Fruit fly (Drosophila melanogaster) whole organism, embryonic: ENCODE results near the gene cyr.

Experiments
- Atf6 ChIP-seq: fragments of 200-800 bp; sonication (Bioruptor generic); IDR thresholded peaks from 2 replicates; pipeline ENCODE4 v1.3.6; 2022; ENCODE audit warnings: missing biosample characterization, missing genetic modification characterization
- Bdp1 ChIP-seq: fragments of 200-800 bp; sonication (Bioruptor generic); optimal IDR thresholded peaks from 3 replicates; lab custom pipeline; 2016; ENCODE audit warnings: missing biosample characterization, missing genetic modification characterization
- BtbVII ChIP-seq: fragments of 200-800 bp; sonication (Bioruptor generic); optimal IDR thresholded peaks from 3 replicates; lab custom pipeline; 2017; ENCODE audit warnings: missing biosample characterization, mild to moderate bottlenecking, missing genetic modification characterization
- CG10147 ChIP-seq: fragments of 200-800 bp; sonication (Bioruptor generic); optimal IDR thresholded peaks from 2 replicates; lab custom pipeline; 2019; ENCODE audit warnings: missing biosample characterization, mild to moderate bottlenecking, missing genetic modification characterization, moderate library complexity
- CG10654 ChIP-seq: fragments of 200-800 bp; sonication (Bioruptor generic); optimal IDR thresholded peaks from 2 replicates; lab custom pipeline; 2016; ENCODE audit warnings: missing biosample characterization, missing genetic modification characterization
- CG12236 ChIP-seq: fragments of 200-800 bp; sonication (Bioruptor generic); optimal IDR thresholded peaks from 2 replicates; lab custom pipeline; 2016; ENCODE audit warnings: missing biosample characterization, missing genetic modification characterization
- CG12942 ChIP-seq: fragments of 200-800 bp; sonication (Bioruptor generic); optimal IDR thresholded peaks from 3 replicates; lab custom pipeline; 2016; ENCODE audit warnings: missing biosample characterization, missing genetic modification characterization
- CG13894 ChIP-seq: fragments of 200-800 bp; sonication (Bioruptor generic); optimal IDR thresholded peaks from 3 replicates; lab custom pipeline; 2018; ENCODE audit warnings: missing biosample characterization, mild to moderate bottlenecking, missing genetic modification characterization, moderate library complexity
- CG15514 ChIP-seq: fragments of 200-800 bp; sonication (Bioruptor generic); optimal IDR thresholded peaks from 3 replicates; lab custom pipeline; 2017; ENCODE audit warnings: missing biosample characterization, missing genetic modification characterization, mild to moderate bottlenecking, moderate library complexity, missing genetic modification reagents
- CG1602 ChIP-seq: fragments of 200-800 bp; sonication (Bioruptor generic); optimal IDR thresholded peaks from 3 replicates; lab custom pipeline; 2016; ENCODE audit warnings: missing biosample characterization, missing genetic modification characterization
- CG17802 ChIP-seq: fragments of 200-800 bp; sonication (Bioruptor generic); optimal IDR thresholded peaks from 2 replicates; lab custom pipeline; 2018; ENCODE audit warnings: missing biosample characterization, mild to moderate bottlenecking, missing genetic modification characterization, moderate library complexity
- CG17912 ChIP-seq: fragments of 200-800 bp; sonication (Bioruptor generic); optimal IDR thresholded peaks from 2 replicates; lab custom pipeline; 2018; ENCODE audit warnings: missing biosample characterization, mild to moderate bottlenecking, missing genetic modification characterization
- CG1792 ChIP-seq: fragments of 200-800 bp; sonication (Bioruptor generic); optimal IDR thresholded peaks from 2 replicates; lab custom pipeline; 2016; ENCODE audit warnings: missing biosample characterization, missing genetic modification characterization
- CG18262 ChIP-seq: fragments of 200-800 bp; optimal IDR thresholded peaks from 3 replicates; lab custom pipeline; 2019; ENCODE audit warnings: missing biosample characterization, mild to moderate bottlenecking, missing genetic modification characterization, moderate library complexity
- CG1832 ChIP-seq: fragments of 200-800 bp; sonication (Bioruptor generic); optimal IDR thresholded peaks from 2 replicates; lab custom pipeline; 2017; ENCODE audit warnings: missing biosample characterization, mild to moderate bottlenecking, missing genetic modification characterization, inconsistent platforms
- CG5245 ChIP-seq: fragments of 200-800 bp; sonication (Bioruptor generic); optimal IDR thresholded peaks from 3 replicates; lab custom pipeline; 2016; ENCODE audit warnings: missing biosample characterization, missing genetic modification characterization
- CG6791 ChIP-seq: fragments of 200-800 bp; sonication (Bioruptor generic); IDR thresholded peaks from 3 replicates; pipeline ENCODE4 v1.3.6; 2022; ENCODE audit warnings: missing biosample characterization, missing genetic modification characterization; ENCODE audit not compliant: partially characterized antibody
- CG7786 ChIP-seq: fragments of 200-800 bp; sonication (Bioruptor generic); optimal IDR thresholded peaks from 2 replicates; lab custom pipeline; 2016; ENCODE audit warnings: missing biosample characterization, missing genetic modification characterization
- CG8359 ChIP-seq: fragments of 200-800 bp; sonication (Bioruptor generic); optimal IDR thresholded peaks from 2 replicates; lab custom pipeline; 2017; ENCODE audit warnings: missing biosample characterization, mild to moderate bottlenecking, missing genetic modification characterization, borderline replicate concordance
- CG8765 ChIP-seq: fragments of 200-800 bp; sonication (Bioruptor generic); IDR thresholded peaks from 2 replicates; pipeline ENCODE4 v1.3.6; 2022; ENCODE audit warnings: missing biosample characterization, missing genetic modification characterization
- CG8944 ChIP-seq: fragments of 200-800 bp; sonication (Bioruptor generic); optimal IDR thresholded peaks from 3 replicates; lab custom pipeline; 2016; ENCODE audit warnings: missing biosample characterization, missing genetic modification characterization
- CG9215 ChIP-seq: fragments of 200-800 bp; sonication (Bioruptor generic); IDR thresholded peaks from 2 replicates; pipeline ENCODE4 v1.3.6; 2022; ENCODE audit warnings: missing biosample characterization, missing genetic modification characterization
- CG9437 ChIP-seq: fragments of 200-800 bp; sonication (Bioruptor generic); optimal IDR thresholded peaks from 2 replicates; lab custom pipeline; 2018; ENCODE audit warnings: missing biosample characterization, mild to moderate bottlenecking, missing genetic modification characterization
- Chrac-16 ChIP-seq: fragments of 200-800 bp; sonication (Bioruptor generic); optimal IDR thresholded peaks from 3 replicates; lab custom pipeline; 2016; ENCODE audit warnings: missing biosample characterization, missing genetic modification characterization
- Drgx ChIP-seq: fragments of 200-800 bp; sonication (Bioruptor generic); IDR thresholded peaks from 2 replicates; pipeline ENCODE4 v1.3.6; 2022; ENCODE audit warnings: missing biosample characterization, missing genetic modification characterization
- E2f2 ChIP-seq: fragments of 200-800 bp; sonication (Bioruptor generic); IDR thresholded peaks from 2 replicates; pipeline ENCODE4 v1.3.6; 2022; ENCODE audit warnings: missing biosample characterization, missing genetic modification characterization
- ERR ChIP-seq: fragments of 200-800 bp; sonication (Bioruptor generic); optimal IDR thresholded peaks from 2 replicates; lab custom pipeline; 2016; ENCODE audit warnings: missing biosample characterization, missing genetic modification characterization
- Gug ChIP-seq: fragments of 200-800 bp; sonication (Bioruptor generic); IDR thresholded peaks from 4 replicates; pipeline ENCODE4 v1.3.6; 2022; ENCODE audit warnings: missing biosample characterization, missing genetic modification characterization
- H2.0 ChIP-seq: fragments of 200-800 bp; sonication (Bioruptor generic); IDR thresholded peaks from 2 replicates; pipeline ENCODE4 v1.3.6; 2022; ENCODE audit warnings: missing biosample characterization, missing genetic modification characterization
- Lpt ChIP-seq: fragments of >200 bp; optimal IDR thresholded peaks from 2 replicates; lab custom pipeline; 2018; ENCODE audit warnings: missing biosample characterization, missing genetic modification characterization
- MBD-R2 ChIP-seq: fragments of 200-800 bp; sonication (Bioruptor generic); IDR thresholded peaks from 2 replicates; pipeline ENCODE4 v1.3.6; 2022; ENCODE audit warnings: missing biosample characterization, missing genetic modification characterization
- Max ChIP-seq: fragments of 200-800 bp; sonication (Bioruptor generic); optimal IDR thresholded peaks from 2 replicates; lab custom pipeline; 2016; ENCODE audit warnings: missing biosample characterization, mild to moderate bottlenecking, missing genetic modification characterization
- Oaz ChIP-seq: fragments of 200-800 bp; sonication (Bioruptor generic); IDR thresholded peaks from 2 replicates; pipeline ENCODE4 v1.3.6; 2022; ENCODE audit warnings: missing biosample characterization, missing genetic modification characterization
- Stat92E ChIP-seq, 3 experiments: fragments of >200 bp in 2 of 3; fragments of 200-800 bp in 1 of 3; sonication (Bioruptor generic) in 1 of 3; optimal IDR thresholded peaks; 2 replicates each; lab custom pipeline; 2017 to 2019; ENCODE audit warnings: missing biosample characterization in 3 of 3, missing genetic modification characterization in 3 of 3, mild to moderate bottlenecking in 1 of 3, moderate library complexity in 1 of 3
- al ChIP-seq: fragments of 200-800 bp; sonication (Bioruptor generic); IDR thresholded peaks from 2 replicates; pipeline ENCODE4 v1.3.6; 2022; ENCODE audit warnings: missing biosample characterization, missing genetic modification characterization
- az2 ChIP-seq: fragments of 200-800 bp; sonication (Bioruptor generic); optimal IDR thresholded peaks from 3 replicates; lab custom pipeline; 2016; ENCODE audit warnings: missing biosample characterization, missing genetic modification characterization
- br ChIP-seq: fragments of >200 bp; optimal IDR thresholded peaks from 2 replicates; lab custom pipeline; 2017
- corto ChIP-seq: fragments of 200-800 bp; sonication (Bioruptor generic); optimal IDR thresholded peaks from 2 replicates; lab custom pipeline; 2016; ENCODE audit warnings: missing biosample characterization, mild to moderate bottlenecking, missing genetic modification characterization, moderate library complexity
- disco-r ChIP-seq: fragments of 200-800 bp; sonication (Bioruptor generic); optimal IDR thresholded peaks from 2 replicates; lab custom pipeline; 2016; ENCODE audit warnings: missing biosample characterization, missing genetic modification characterization
- fru ChIP-seq: fragments of >200 bp; optimal IDR thresholded peaks from 2 replicates; lab custom pipeline; 2017
- jumu ChIP-seq: fragments of 200-800 bp; sonication (Bioruptor generic); optimal IDR thresholded peaks from 3 replicates; lab custom pipeline; 2016; ENCODE audit warnings: missing biosample characterization, missing genetic modification characterization
- klu ChIP-seq: fragments of 200-800 bp; sonication (Bioruptor generic); IDR thresholded peaks from 2 replicates; pipeline ENCODE4 v1.3.6; 2022; ENCODE audit warnings: missing biosample characterization, missing genetic modification characterization
- lab ChIP-seq: fragments of 200-800 bp; sonication (Bioruptor generic); optimal IDR thresholded peaks from 3 replicates; lab custom pipeline; 2017; ENCODE audit warnings: missing biosample characterization, missing genetic modification characterization, mild to moderate bottlenecking, moderate library complexity, missing genetic modification reagents
- lilli ChIP-seq: fragments of 200-800 bp; sonication (Bioruptor generic); optimal IDR thresholded peaks from 3 replicates; lab custom pipeline; 2016; ENCODE audit warnings: missing biosample characterization, missing genetic modification characterization
- mirr ChIP-seq: fragments of 200-800 bp; sonication (Bioruptor generic); optimal IDR thresholded peaks from 3 replicates; lab custom pipeline; 2018; ENCODE audit warnings: missing biosample characterization, mild to moderate bottlenecking, missing genetic modification characterization
- mld ChIP-seq: fragments of 200-800 bp; sonication (Bioruptor generic); IDR thresholded peaks from 3 replicates; pipeline ENCODE4 v1.3.6; 2022; ENCODE audit warnings: missing biosample characterization, missing genetic modification characterization; ENCODE audit not compliant: partially characterized antibody
- org-1 ChIP-seq: fragments of 200-800 bp; sonication (Bioruptor generic); optimal IDR thresholded peaks from 2 replicates; lab custom pipeline; 2017; ENCODE audit warnings: missing biosample characterization, missing genetic modification characterization
- sens ChIP-seq: fragments of 200-800 bp; sonication (Bioruptor generic); peaks from one replicate; lab custom pipeline; 2016; ENCODE audit warnings: missing biosample characterization, missing genetic modification characterization
- shn ChIP-seq: fragments of 200-800 bp; sonication (Bioruptor generic); optimal IDR thresholded peaks from 3 replicates; lab custom pipeline; 2016; ENCODE audit warnings: missing biosample characterization, missing genetic modification characterization
- unpg ChIP-seq: fragments of 200-800 bp; sonication (Bioruptor generic); optimal IDR thresholded peaks from 3 replicates; lab custom pipeline; 2018; ENCODE audit warnings: missing biosample characterization, mild to moderate bottlenecking, missing genetic modification characterization, moderate library complexity

cyr gene

dm6 chrX:8114476-8115342 lies 20.8 kb downstream of the cyr start (continued):
- TF ChIP-seq CG7786 (GFP tag; lab: Kevin White, UChicago) (peak; percentile 65), CG12942 (no peak), E2f2 (GFP tag; lab: Robert Waterston, UW) (peak; percentile 38; the same call in 1 of the 2 replicates), fru (no peak), CG9437 (GFP tag; lab: Kevin White, UChicago) (peak; percentile 46), Lpt (GFP tag; lab: Kevin White, UChicago) (no peak), lab (GFP tag; lab: Kevin White, UChicago) (peak; percentile 85), CG8944 (GFP tag; lab: Kevin White, UChicago) (peak; percentile 14), Drgx (peak; percentile 9; the same call in 1 of the 2 replicates), klu (GFP tag; lab: Robert Waterston, UW) (no peak), CG13894 (tag; lab: Kevin White, UChicago) (peak; percentile 64), CG1602 (GFP tag; lab: Kevin White, UChicago) (peak; percentile 24), ERR (GFP tag; lab: Kevin White, UChicago) (no peak), shn (GFP tag; lab: Kevin White, UChicago) (no peak), al (GFP tag; lab: Robert Waterston, UW) (peak; percentile 57), Stat92E (GFP tag; optimal IDR thresholded peaks at IDR 0.05; lab: Kevin White, UChicago) (no peak), Max (GFP tag; lab: Kevin White, UChicago) (peak; percentile 16), CG15514 (peak; percentile 41), Atf6 (GFP tag; lab: Robert Waterston, UW) (peak; percentile 70), CG5245 (GFP tag; lab: Kevin White, UChicago) (no peak), H2.0 (GFP tag; lab: Robert Waterston, UW) (peak; percentile 11; the same call in 1 of the 2 replicates), Gug (no peak), unpg (GFP tag; lab: Kevin White, UChicago) (peak; percentile 75), CG8765 (GFP tag; lab: Robert Waterston, UW) (no peak), jumu (GFP tag; lab: Kevin White, UChicago) (no peak), MBD-R2 (GFP tag; lab: Robert Waterston, UW) (no peak; the same call in 1 of the 2 replicates), CG17912 (GFP tag; lab: Kevin White, UChicago) (no peak), sens (peak; percentile 67), CG10147 (GFP tag; lab: Kevin White, UChicago) (peak; percentile 58), CG10654 (peak; percentile 42), CG8359 (GFP tag; lab: Kevin White, UChicago) (no peak), Chrac-16 (GFP tag; lab: Kevin White, UChicago) (peak; percentile 47), mirr (GFP tag; lab: Kevin White, UChicago) (peak; percentile 29), CG12236 (no peak), Bdp1 (peak; percentile 28), az2 (peak; percentile 28), CG18262 (tag; lab: Kevin White, UChicago) (peak; percentile 55), BtbVII (peak; percentile 79), org-1 (peak; percentile 58), CG17802 (tag; lab: Kevin White, UChicago) (no peak), corto (GFP tag; lab: Kevin White, UChicago) (no peak), CG1792 (GFP tag; lab: Kevin White, UChicago) (no peak), lilli (peak; percentile 46), CG1832 (no peak), disco-r (GFP tag; lab: Kevin White, UChicago) (peak; percentile 21), mld (GFP tag; lab: Robert Waterston, UW) (no peak), br (lab: Kevin White, UChicago) (no peak), CG9215 (GFP tag; lab: Robert Waterston, UW) (peak; percentile 30; the same call in 1 of the 2 replicates), CG6791 (no peak), Oaz (peak; percentile 31; the same call in 1 of the 2 replicates)
